Worm (Caenorhabditis elegans): Measurements from ENCODE around the gene fbxa-31.
"Not testable (repeated sequence)": the region's sequence is repeated elsewhere in the genome, so short reads cannot be mapped to it uniquely, and the experiment has no call there.

DNA sequence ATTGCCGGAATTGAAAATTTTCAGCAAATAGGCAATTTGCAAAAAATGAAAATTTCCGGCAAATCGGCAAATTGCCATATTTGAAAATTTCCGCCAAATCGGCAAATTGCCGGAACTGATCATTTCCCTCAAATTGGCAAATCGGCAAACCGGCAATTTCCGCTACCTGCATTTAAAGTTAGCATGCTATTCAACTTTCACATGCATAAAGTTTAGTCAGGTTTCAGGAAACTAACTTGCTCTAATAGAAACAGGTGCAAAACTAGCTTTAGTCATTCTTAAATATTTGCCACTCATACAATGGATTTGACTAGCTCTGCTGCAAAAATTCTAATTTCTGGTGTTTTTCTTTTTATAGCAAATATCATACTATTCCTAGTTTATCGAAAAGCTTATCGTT is 7.5 kb downstream of the fbxa-31 start, which contains the start of gene srz-9:
- TF ChIP-seq ztf-18 (tag; optimal IDR thresholded peaks at IDR 0.05); snpc-4 (GFP tag; optimal IDR thresholded peaks at IDR 0.05); snpc-4 (tag; optimal IDR thresholded peaks at IDR 0.05); nhr-80 (tag; optimal IDR thresholded peaks at IDR 0.05); hlh-26 (GFP tag; conservative IDR thresholded peaks at IDR 0.05); unc-62 (GFP tag; optimal IDR thresholded peaks at IDR 0.05); nhr-179 (tag; optimal IDR thresholded peaks at IDR 0.05); Y53F4B.3 (GFP tag; IDR thresholded peaks at IDR 0.05); madf-3 (GFP tag; IDR thresholded peaks at IDR 0.05); Y67H2A.10 (GFP tag; conservative IDR thresholded peaks at IDR 0.05); ets-4 (GFP tag; optimal IDR thresholded peaks at IDR 0.05); nfya-1 (tag; optimal IDR thresholded peaks at IDR 0.05; ENCODE audit: borderline replicate concordance, insufficient read depth); snpc-1.1 (tag; optimal IDR thresholded peaks at IDR 0.05; ENCODE audit: insufficient read depth): not testable (repeated sequence)

All from whole organism, young adult.